Worm (Caenorhabditis elegans) whole organism, L1 larva: ENCODE data around the gene tex-2.

ENCODE experiments used
- ama-1 ChIP-seq: fragments of 150-350 bp; optimal IDR thresholded peaks from 2 replicates; lab custom pipeline; 2014
- ceh-82 ChIP-seq, 3 experiments: fragments of 150-350 bp in 1 of 3; sonication (generic microtip) in 2 of 3; optimal IDR thresholded peaks; 2 replicates each; lab custom pipeline; 2014 to 2017; ENCODE audit warnings: missing biosample characterization in 3 of 3, missing genetic modification characterization in 3 of 3
- egl-27 ChIP-seq, 2 experiments: fragments of 150-350 bp in 1 of 2; sonication (generic microtip); optimal IDR thresholded peaks; 3 replicates each; lab custom pipeline; 2017 to 2018; ENCODE audit warnings: missing biosample characterization in 2 of 2, missing genetic modification characterization in 2 of 2, missing genetic modification reagents in 2 of 2
- mep-1 ChIP-seq: fragments of 150-350 bp; optimal IDR thresholded peaks from 2 replicates; lab custom pipeline; 2014; ENCODE audit warnings: missing biosample characterization, missing genetic modification characterization
- nhr-20 ChIP-seq: sonication (generic microtip); optimal IDR thresholded peaks from 2 replicates; lab custom pipeline; 2016; ENCODE audit warnings: mild to moderate bottlenecking, missing genetic modification characterization, missing compliant biosample characterization
- pag-3 ChIP-seq: sonication (generic microtip); optimal IDR thresholded peaks from 2 replicates; lab custom pipeline; 2017; ENCODE audit warnings: missing genetic modification characterization, mild to moderate bottlenecking, missing compliant biosample characterization, antibody characterized with exemption, borderline replicate concordance; ENCODE audit not compliant: insufficient read depth
- pqm-1 ChIP-seq: sonication (generic microtip); optimal IDR thresholded peaks from 3 replicates; lab custom pipeline; 2017; ENCODE audit warnings: missing biosample characterization, missing genetic modification characterization
- skn-1 ChIP-seq: fragments of 150-350 bp; optimal IDR thresholded peaks from 2 replicates; lab custom pipeline; 2014; ENCODE audit warnings: missing biosample characterization, missing genetic modification characterization
- unc-62 ChIP-seq: fragments of 150-350 bp; optimal IDR thresholded peaks from 2 replicates; lab custom pipeline; 2014; ENCODE audit warnings: missing biosample characterization, missing genetic modification reagents, missing genetic modification characterization

DNA sequence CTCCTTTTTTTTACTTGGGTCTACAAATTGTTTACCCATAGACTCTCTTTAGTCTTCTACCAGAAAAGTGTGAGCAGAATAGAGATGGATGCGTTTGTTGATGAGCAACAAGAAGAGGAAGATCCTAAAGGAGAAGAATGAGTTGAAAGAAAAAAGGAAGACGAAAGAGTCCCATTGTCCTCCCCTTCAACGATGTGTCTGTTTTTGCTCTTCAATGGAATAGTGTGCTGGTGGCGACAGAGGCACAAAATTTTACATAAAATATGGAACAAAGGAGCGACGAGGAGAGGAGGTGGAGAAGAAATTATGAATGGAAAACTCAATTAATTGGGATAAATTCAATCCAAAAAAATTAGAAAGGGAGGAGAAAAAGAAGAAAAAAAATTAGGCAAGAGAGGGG, 12.8 kb downstream of the tex-2 start:
- TF ChIP-seq unc-62 (no peak), egl-27 (tag; optimal IDR thresholded peaks at IDR 0.05; lab: Kevin White, UChicago) (no peak), pqm-1 (tag; lab: Kevin White, UChicago) (no peak), nhr-20 (tag; lab: Kevin White, UChicago) (no peak), pag-3 (tag; lab: Kevin White, UChicago) (no peak), mep-1 (tag; lab: Kevin White, UChicago) (no peak), ceh-82 (tag; optimal IDR thresholded peaks at IDR 0.05; lab: Kevin White, UChicago) (no peak), ama-1 (no peak), skn-1 (no peak)
